Worm (Caenorhabditis elegans) whole organism, late embryonic: ENCODE measurements around the gene T05C7.7.

Experiments used
- C38D4.7 ChIP-seq: fragments of 200-800 bp; sonication (Bioruptor generic); optimal IDR thresholded peaks from 2 replicates; lab custom pipeline; 2018; ENCODE audit warnings: mild to moderate bottlenecking, missing genetic modification characterization, moderate library complexity, missing compliant biosample characterization
- K02D7.2 ChIP-seq: sonication (generic microtip); optimal IDR thresholded peaks from 2 replicates; lab custom pipeline; 2017; ENCODE audit warnings: mild to moderate bottlenecking, missing genetic modification characterization, missing compliant biosample characterization
- K09A11.1 ChIP-seq: sonication (generic microtip); optimal IDR thresholded peaks from 2 replicates; lab custom pipeline; 2017; ENCODE audit warnings: antibody characterized with exemption, mild to moderate bottlenecking, missing genetic modification characterization, missing compliant biosample characterization; ENCODE audit not compliant: insufficient read depth
- Y22D7AL.16 ChIP-seq: sonication (generic microtip); optimal IDR thresholded peaks from 2 replicates; lab custom pipeline; 2016; ENCODE audit warnings: missing genetic modification characterization, missing compliant biosample characterization
- ceh-14 ChIP-seq: sonication (generic microtip); optimal IDR thresholded peaks from 2 replicates; lab custom pipeline; 2016; ENCODE audit warnings: missing genotype, missing genetic modification characterization, missing compliant biosample characterization
- ceh-18 ChIP-seq: sonication (generic microtip); optimal IDR thresholded peaks from 2 replicates; lab custom pipeline; 2016; ENCODE audit warnings: missing genetic modification characterization, missing compliant biosample characterization
- ceh-19 ChIP-seq: fragments of 200-800 bp; sonication (Bioruptor generic); optimal IDR thresholded peaks from 2 replicates; lab custom pipeline; 2018; ENCODE audit warnings: mild to moderate bottlenecking, missing genetic modification characterization, missing compliant biosample characterization
- ceh-24 ChIP-seq: sonication (generic microtip); optimal IDR thresholded peaks from 2 replicates; lab custom pipeline; 2016; ENCODE audit warnings: mild to moderate bottlenecking, missing genetic modification characterization, missing compliant biosample characterization
- ceh-30 ChIP-seq: fragments of 150-350 bp; optimal IDR thresholded peaks from 2 replicates; lab custom pipeline; 2014; ENCODE audit warnings: missing biosample characterization, missing genetic modification characterization
- ceh-34 ChIP-seq: sonication (generic microtip); optimal IDR thresholded peaks from 2 replicates; lab custom pipeline; 2016; ENCODE audit warnings: mild to moderate bottlenecking, missing genetic modification characterization, missing compliant biosample characterization
- ceh-45 ChIP-seq: fragments of 200-800 bp; sonication (Bioruptor generic); IDR thresholded peaks from 2 replicates; pipeline ENCODE4 v1.3.6; 2022; ENCODE audit warnings: missing genetic modification reagents, missing genetic modification characterization, missing compliant biosample characterization
- ceh-48 ChIP-seq: sonication (generic microtip); optimal IDR thresholded peaks from 2 replicates; lab custom pipeline; 2016; ENCODE audit warnings: missing genetic modification characterization, inconsistent platforms, missing compliant biosample characterization
- ceh-6 ChIP-seq: fragments of 200-800 bp; sonication (Bioruptor generic); optimal IDR thresholded peaks from 2 replicates; lab custom pipeline; 2018; ENCODE audit warnings: mild to moderate bottlenecking, missing genetic modification characterization, missing compliant biosample characterization
- ceh-9 ChIP-seq: sonication (generic microtip); optimal IDR thresholded peaks from 2 replicates; lab custom pipeline; 2016; ENCODE audit warnings: mild to moderate bottlenecking, missing genetic modification characterization, inconsistent platforms, missing compliant biosample characterization
- che-1 ChIP-seq: sonication (generic microtip); optimal IDR thresholded peaks from 2 replicates; lab custom pipeline; 2016; ENCODE audit warnings: mild to moderate bottlenecking, missing genetic modification characterization, missing compliant biosample characterization
- dmd-4 ChIP-seq: sonication (generic microtip); optimal IDR thresholded peaks from 2 replicates; lab custom pipeline; 2016; ENCODE audit warnings: borderline replicate concordance, missing genetic modification characterization, missing compliant biosample characterization
- dve-1 ChIP-seq: sonication (generic microtip); optimal IDR thresholded peaks from 2 replicates; lab custom pipeline; 2017; ENCODE audit warnings: antibody characterized with exemption, mild to moderate bottlenecking, missing genetic modification characterization, missing compliant biosample characterization
- ets-4 ChIP-seq: sonication (generic microtip); optimal IDR thresholded peaks from 2 replicates; lab custom pipeline; 2016; ENCODE audit warnings: missing genetic modification characterization, missing compliant biosample characterization
- fkh-10 ChIP-seq: fragments of 150-350 bp; optimal IDR thresholded peaks from 2 replicates; lab custom pipeline; 2014; ENCODE audit warnings: missing biosample characterization, missing genetic modification reagents, missing genetic modification characterization
- fkh-6 ChIP-seq: sonication (generic microtip); optimal IDR thresholded peaks from 2 replicates; lab custom pipeline; 2016; ENCODE audit warnings: missing genetic modification characterization, missing compliant biosample characterization
- hlh-30 ChIP-seq: sonication (generic microtip); optimal IDR thresholded peaks from 2 replicates; lab custom pipeline; 2017; ENCODE audit warnings: antibody characterized with exemption, missing genetic modification characterization, missing compliant biosample characterization; ENCODE audit not compliant: insufficient read depth
- hlh-6 ChIP-seq: sonication (generic microtip); optimal IDR thresholded peaks from 2 replicates; lab custom pipeline; 2016; ENCODE audit warnings: missing genotype, missing genetic modification characterization, missing compliant biosample characterization
- lin-11 ChIP-seq: fragments of 200-800 bp; sonication (Bioruptor generic); optimal IDR thresholded peaks from 2 replicates; lab custom pipeline; 2018; ENCODE audit warnings: mild to moderate bottlenecking, missing genetic modification characterization, missing compliant biosample characterization
- mec-3 ChIP-seq: sonication (generic microtip); optimal IDR thresholded peaks from 2 replicates; lab custom pipeline; 2016; ENCODE audit warnings: borderline replicate concordance, missing genetic modification characterization, missing compliant biosample characterization
- nfya-1 ChIP-seq: sonication (generic microtip); optimal IDR thresholded peaks from 2 replicates; lab custom pipeline; 2017; ENCODE audit warnings: missing genetic modification characterization, mild to moderate bottlenecking, missing compliant biosample characterization, antibody characterized with exemption, moderate library complexity
- nhr-11 ChIP-seq: fragments of 150-350 bp; optimal IDR thresholded peaks from 2 replicates; lab custom pipeline; 2014; ENCODE audit warnings: missing biosample characterization, missing genetic modification characterization
- nhr-232 ChIP-seq: sonication (generic microtip); optimal IDR thresholded peaks from 2 replicates; lab custom pipeline; 2016; ENCODE audit warnings: missing genetic modification characterization, missing compliant biosample characterization
- npax-4 ChIP-seq: sonication (generic microtip); optimal IDR thresholded peaks from 2 replicates; lab custom pipeline; 2016; ENCODE audit warnings: missing genetic modification characterization, missing compliant biosample characterization
- pag-3 ChIP-seq: sonication (generic microtip); optimal IDR thresholded peaks from 2 replicates; lab custom pipeline; 2016; ENCODE audit warnings: missing compliant biosample characterization, missing genetic modification characterization, borderline replicate concordance
- pat-9 ChIP-seq: fragments of 200-800 bp; sonication (Bioruptor generic); optimal IDR thresholded peaks from 2 replicates; lab custom pipeline; 2018; ENCODE audit warnings: mild to moderate bottlenecking, missing genetic modification characterization, moderate library complexity, missing compliant biosample characterization
- pax-1 ChIP-seq: fragments of 150-350 bp; optimal IDR thresholded peaks from 2 replicates; lab custom pipeline; 2014; ENCODE audit warnings: missing biosample characterization, missing genetic modification characterization
- pha-2 ChIP-seq: sonication (generic microtip); optimal IDR thresholded peaks from 2 replicates; lab custom pipeline; 2017; ENCODE audit warnings: mild to moderate bottlenecking, missing genetic modification characterization, missing compliant biosample characterization
- pqm-1 ChIP-seq: sonication (generic microtip); optimal IDR thresholded peaks from 2 replicates; lab custom pipeline; 2016; ENCODE audit warnings: missing genetic modification characterization, missing compliant biosample characterization
- rnt-1 ChIP-seq: sonication (generic microtip); optimal IDR thresholded peaks from 2 replicates; lab custom pipeline; 2016; ENCODE audit warnings: missing genetic modification characterization, missing compliant biosample characterization
- sdc-2 ChIP-seq: sonication (generic microtip); optimal IDR thresholded peaks from 2 replicates; lab custom pipeline; 2016; ENCODE audit warnings: missing genotype, missing genetic modification characterization, missing compliant biosample characterization
- sox-2 ChIP-seq: fragments of 200-800 bp; sonication (Bioruptor generic); IDR thresholded peaks from 2 replicates; pipeline ENCODE4 v1.3.6; 2022; ENCODE audit warnings: missing genetic modification reagents, missing genetic modification characterization, missing compliant biosample characterization
- sox-4 ChIP-seq: sonication (generic microtip); optimal IDR thresholded peaks from 2 replicates; lab custom pipeline; 2017; ENCODE audit warnings: mild to moderate bottlenecking, missing genetic modification characterization, inconsistent platforms, missing compliant biosample characterization
- ttx-3 ChIP-seq: sonication (generic microtip); optimal IDR thresholded peaks from 2 replicates; lab custom pipeline; 2016; ENCODE audit warnings: missing genetic modification reagents, missing genetic modification characterization, missing compliant biosample characterization
- unc-42 ChIP-seq: sonication (generic microtip); optimal IDR thresholded peaks from 2 replicates; lab custom pipeline; 2016; ENCODE audit warnings: missing genotype, missing genetic modification characterization, missing compliant biosample characterization
- unc-55 ChIP-seq: sonication (generic microtip); optimal IDR thresholded peaks from 2 replicates; lab custom pipeline; 2017; ENCODE audit warnings: missing biosample characterization, missing genetic modification reagents, missing genetic modification characterization
- unc-86 ChIP-seq: sonication (generic microtip); optimal IDR thresholded peaks from 2 replicates; lab custom pipeline; 2016; ENCODE audit warnings: missing genetic modification characterization, missing compliant biosample characterization
- zip-5 ChIP-seq: sonication (generic microtip); optimal IDR thresholded peaks from 2 replicates; lab custom pipeline; 2016; ENCODE audit warnings: missing genetic modification characterization, missing compliant biosample characterization

Gene T05C7.7

ce11 chrIV:77421-77820, 15.9 kb downstream of the T05C7.7 start:
- TF ChIP-seq dmd-4 (no peak), npax-4 (tag; lab: Kevin White, UChicago) (no peak), sox-4 (tag; lab: Kevin White, UChicago) (no peak), fkh-10 (GFP tag; lab: Kevin White, UChicago) (no peak), dve-1 (tag; lab: Kevin White, UChicago) (no peak), ceh-30 (tag; lab: Kevin White, UChicago) (no peak), ttx-3 (tag; lab: Kevin White, UChicago) (no peak), mec-3 (tag; lab: Kevin White, UChicago) (no peak), unc-86 (no peak), ceh-9 (tag; lab: Kevin White, UChicago) (no peak), ceh-34 (no peak), ceh-45 (GFP tag; lab: Robert Waterston, UW) (no peak), ets-4 (tag; lab: Kevin White, UChicago) (no peak), sdc-2 (tag; lab: Kevin White, UChicago) (no peak), ceh-24 (tag; lab: Kevin White, UChicago) (no peak), K09A11.1 (no peak), rnt-1 (tag; lab: Kevin White, UChicago) (no peak), hlh-30 (no peak), pat-9 (no peak)

- TF ChIP-seq sox-2 (GFP tag; lab: Robert Waterston, UW): no peak
- TF ChIP-seq K02D7.2 (tag; lab: Kevin White, UChicago): no peak
- no peak for TF ChIP-seq dve-1 (tag; lab: Kevin White, UChicago)
- TF ChIP-seq ceh-19 (GFP tag; lab: Kevin White, UChicago): no peak
- TF ChIP-seq hlh-6 (tag; lab: Kevin White, UChicago): no peak
- no peak for TF ChIP-seq pat-9
- TF ChIP-seq ceh-18: no peak
- TF ChIP-seq ceh-9 (tag; lab: Kevin White, UChicago): no peak
- no peak for TF ChIP-seq pax-1 (tag; lab: Kevin White, UChicago)
- no peak for TF ChIP-seq nhr-11
These were observed 16.7 kb downstream of the T05C7.7 start for ce11 chrIV:78206-78605.

ce11 chrIV:79205-79604, 17.7 kb downstream of the T05C7.7 start, which contains the start of gene T05C7.9:
TSS of gene T05C7.9 (plus strand) at chrIV:79276.
- TF ChIP-seq pag-3 (tag; lab: Kevin White, UChicago) (no peak), rnt-1 (tag; lab: Kevin White, UChicago) (no peak), pax-1 (tag; lab: Kevin White, UChicago) (no peak), ceh-18 (peak; percentile 37), sox-4 (tag; lab: Kevin White, UChicago) (no peak), pha-2 (tag; lab: Kevin White, UChicago) (no peak), lin-11 (tag; lab: Kevin White, UChicago) (no peak), unc-42 (tag; lab: Kevin White, UChicago) (peak; percentile 80), nhr-232 (no peak), C38D4.7 (GFP tag; lab: Kevin White, UChicago) (no peak)

ce11 chrIV:80943-81342, 19.4 kb downstream of the T05C7.7 start:
- TF ChIP-seq ceh-48 (no peak), sox-2 (GFP tag; lab: Robert Waterston, UW) (no peak), K09A11.1 (no peak), ceh-6 (no peak), ets-4 (tag; lab: Kevin White, UChicago) (no peak), zip-5 (no peak), unc-55 (GFP tag; lab: Kevin White, UChicago) (no peak), C38D4.7 (GFP tag; lab: Kevin White, UChicago) (no peak), sdc-2 (tag; lab: Kevin White, UChicago) (no peak), lin-11 (tag; lab: Kevin White, UChicago) (no peak), che-1 (tag; lab: Kevin White, UChicago) (no peak), ceh-24 (tag; lab: Kevin White, UChicago) (no peak), hlh-6 (tag; lab: Kevin White, UChicago) (no peak), ceh-18 (no peak), fkh-6 (tag; lab: Kevin White, UChicago) (no peak), ceh-14 (no peak), Y22D7AL.16 (no peak), pqm-1 (tag; lab: Kevin White, UChicago) (no peak), nfya-1 (no peak), npax-4 (tag; lab: Kevin White, UChicago) (no peak)
- TF ChIP-seq, all 69 proteins: peak for 0
